Fruit fly (Drosophila melanogaster) whole organism, embryonic: ENCODE data around the gene CG16790.

Experiments used
- Aef1 ChIP-seq: fragments of 200-800 bp; sonication (Bioruptor generic); IDR thresholded peaks from 3 replicates; pipeline ENCODE4 v1.3.6; 2022; ENCODE audit warnings: missing biosample characterization, missing genetic modification characterization
- Awh ChIP-seq: fragments of 200-800 bp; sonication (Bioruptor generic); IDR thresholded peaks from 2 replicates; pipeline ENCODE4, ENCODE4 v1.3.6; 2022; ENCODE audit warnings: missing biosample characterization, missing genetic modification characterization
- CG10267 ChIP-seq: fragments of 200-800 bp; sonication (Bioruptor generic); optimal IDR thresholded peaks from 2 replicates; lab custom pipeline; 2018; ENCODE audit warnings: missing biosample characterization, mild to moderate bottlenecking, missing genetic modification characterization, moderate library complexity
- CG10431 ChIP-seq: fragments of 200-800 bp; sonication (Bioruptor generic); optimal IDR thresholded peaks from 3 replicates; lab custom pipeline; 2018; ENCODE audit warnings: missing biosample characterization, mild to moderate bottlenecking, missing genetic modification characterization
- CG12104 ChIP-seq: fragments of 200-800 bp; sonication (Bioruptor generic); optimal IDR thresholded peaks from 3 replicates; lab custom pipeline; 2016; ENCODE audit warnings: missing biosample characterization, missing genetic modification characterization
- CG12391 ChIP-seq: fragments of 200-800 bp; sonication (Bioruptor generic); optimal IDR thresholded peaks from 3 replicates; lab custom pipeline; 2018; ENCODE audit warnings: missing biosample characterization, mild to moderate bottlenecking, missing genetic modification characterization, moderate library complexity
- CG15696 ChIP-seq: fragments of 200-800 bp; sonication (Bioruptor generic); optimal IDR thresholded peaks from 2 replicates; lab custom pipeline; 2019; ENCODE audit warnings: missing biosample characterization, mild to moderate bottlenecking, missing genetic modification characterization, moderate library complexity
- CG1602 ChIP-seq: fragments of 200-800 bp; sonication (Bioruptor generic); optimal IDR thresholded peaks from 3 replicates; lab custom pipeline; 2016; ENCODE audit warnings: missing biosample characterization, missing genetic modification characterization
- CG2129 ChIP-seq: fragments of 200-800 bp; sonication (Bioruptor generic); IDR thresholded peaks from 2 replicates; pipeline ENCODE4 v1.3.6; 2022; ENCODE audit warnings: missing biosample characterization, missing genetic modification characterization; ENCODE audit not compliant: partially characterized antibody
- CG2875 ChIP-seq: fragments of 200-800 bp; sonication (Bioruptor generic); optimal IDR thresholded peaks from 2 replicates; lab custom pipeline; 2017; ENCODE audit warnings: missing biosample characterization, mild to moderate bottlenecking, missing genetic modification characterization, missing genetic modification reagents
- CG2889 ChIP-seq: fragments of 200-800 bp; sonication (Bioruptor generic); IDR thresholded peaks from 3 replicates; pipeline ENCODE4 v1.3.6; 2022; ENCODE audit warnings: missing biosample characterization, missing genetic modification characterization
- CG30431 ChIP-seq: fragments of 200-800 bp; sonication (Bioruptor generic); optimal IDR thresholded peaks from 2 replicates; lab custom pipeline; 2017; ENCODE audit warnings: missing biosample characterization, missing genetic modification characterization
- CG31224 ChIP-seq: fragments of 200-800 bp; sonication (Bioruptor generic); IDR thresholded peaks from 2 replicates; pipeline ENCODE4 v1.3.6; 2022; ENCODE audit warnings: missing biosample characterization, missing genetic modification characterization
- CG3726 ChIP-seq: fragments of 200-800 bp; sonication (Bioruptor generic); IDR thresholded peaks from 3 replicates; pipeline ENCODE4, ENCODE4 v1.3.6; 2022; ENCODE audit warnings: missing biosample characterization, missing genetic modification characterization
- CG4282 ChIP-seq: fragments of 200-800 bp; sonication (Bioruptor generic); optimal IDR thresholded peaks from 2 replicates; lab custom pipeline; 2016; ENCODE audit warnings: missing biosample characterization, missing genetic modification characterization
- CG4854 ChIP-seq: fragments of 200-800 bp; sonication (Bioruptor generic); optimal IDR thresholded peaks from 2 replicates; lab custom pipeline; 2016; ENCODE audit warnings: missing biosample characterization, missing genetic modification characterization, inconsistent platforms
- CG6689 ChIP-seq: fragments of 200-800 bp; sonication (Bioruptor generic); IDR thresholded peaks from 2 replicates; pipeline ENCODE4 v1.3.6; 2022; ENCODE audit warnings: missing biosample characterization, missing genetic modification characterization
- CG7556 ChIP-seq: fragments of 200-800 bp; sonication (Bioruptor generic); optimal IDR thresholded peaks from 2 replicates; lab custom pipeline; 2017; ENCODE audit warnings: missing biosample characterization, mild to moderate bottlenecking, missing genetic modification characterization
- CG7786 ChIP-seq: fragments of 200-800 bp; sonication (Bioruptor generic); optimal IDR thresholded peaks from 2 replicates; lab custom pipeline; 2016; ENCODE audit warnings: missing biosample characterization, missing genetic modification characterization
- CG8359 ChIP-seq: fragments of 200-800 bp; sonication (Bioruptor generic); optimal IDR thresholded peaks from 2 replicates; lab custom pipeline; 2017; ENCODE audit warnings: missing biosample characterization, mild to moderate bottlenecking, missing genetic modification characterization, borderline replicate concordance
- CG9932 ChIP-seq: fragments of 200-800 bp; sonication (Bioruptor generic); IDR thresholded peaks from 2 replicates; pipeline ENCODE4 v1.3.6; 2022; ENCODE audit warnings: missing biosample characterization, missing genetic modification characterization
- D19A ChIP-seq: fragments of 200-800 bp; optimal IDR thresholded peaks from 3 replicates; lab custom pipeline; 2019; ENCODE audit warnings: missing biosample characterization, mild to moderate bottlenecking, missing genetic modification characterization, moderate library complexity
- Eip74EF ChIP-seq, 2 experiments: fragments of 200-800 bp in 1 of 2; fragments of >200 bp in 1 of 2; sonication (Bioruptor generic) in 1 of 2; optimal IDR thresholded peaks; 2 replicates each; lab custom pipeline; 2017 to 2019; ENCODE audit warnings: missing biosample characterization in 2 of 2, missing genetic modification characterization in 2 of 2, mild to moderate bottlenecking in 1 of 2, moderate library complexity in 1 of 2
- Hr78 ChIP-seq, 2 experiments: fragments of 200-800 bp in 1 of 2; fragments of >200 bp in 1 of 2; sonication (Bioruptor generic) in 1 of 2; optimal IDR thresholded peaks; 2 replicates each; lab custom pipeline; 2017 to 2019; ENCODE audit warnings: missing biosample characterization in 2 of 2, missing genetic modification characterization in 2 of 2, mild to moderate bottlenecking in 1 of 2, moderate library complexity in 1 of 2
- Mes4 ChIP-seq: fragments of 200-800 bp; sonication (Bioruptor generic); optimal IDR thresholded peaks from 2 replicates; lab custom pipeline; 2016; ENCODE audit warnings: missing biosample characterization, missing genetic modification characterization
- Nf-YC ChIP-seq: fragments of 200-800 bp; optimal IDR thresholded peaks from 3 replicates; lab custom pipeline; 2019; ENCODE audit warnings: missing biosample characterization, mild to moderate bottlenecking, missing genetic modification characterization, moderate library complexity
- Sox100B ChIP-seq: fragments of 200-800 bp; sonication (Bioruptor generic); optimal IDR thresholded peaks from 3 replicates; lab custom pipeline; 2018; ENCODE audit warnings: missing biosample characterization, mild to moderate bottlenecking, missing genetic modification characterization
- Trl ChIP-seq, 3 experiments: fragments of >200 bp in 2 of 3; fragments of 200-800 bp in 1 of 3; sonication (Bioruptor generic) in 1 of 3; optimal IDR thresholded peaks; 2 replicates in 1 of 3; 3 replicates in 2 of 3; lab custom pipeline; 2016 to 2017; ENCODE audit warnings: missing biosample characterization in 1 of 3, missing genetic modification characterization in 1 of 3
- Vsx1 ChIP-seq: fragments of 200-800 bp; sonication (Bioruptor generic); optimal IDR thresholded peaks from 2 replicates; lab custom pipeline; 2017; ENCODE audit warnings: missing biosample characterization, mild to moderate bottlenecking, missing genetic modification characterization, missing genetic modification reagents
- aop ChIP-seq: fragments of 200-800 bp; sonication (Bioruptor generic); IDR thresholded peaks from 2 replicates; pipeline ENCODE4 v1.3.6; 2022; ENCODE audit warnings: missing biosample characterization, missing genetic modification characterization
- bbx ChIP-seq: fragments of 200-800 bp; sonication (Bioruptor generic); IDR thresholded peaks from 2 replicates; pipeline ENCODE4 v1.3.6; 2022; ENCODE audit warnings: missing biosample characterization, missing genetic modification characterization; ENCODE audit not compliant: partially characterized antibody
- fd96Cb ChIP-seq: fragments of 200-800 bp; sonication (Bioruptor generic); optimal IDR thresholded peaks from 2 replicates; lab custom pipeline; 2018; ENCODE audit warnings: missing biosample characterization, mild to moderate bottlenecking, missing genetic modification characterization, moderate library complexity
- hkb ChIP-seq, 2 experiments: fragments of 200-800 bp in 1 of 2; fragments of >200 bp in 1 of 2; sonication (Bioruptor generic) in 1 of 2; IDR thresholded peaks in 1 of 2; optimal IDR thresholded peaks in 1 of 2; 2 replicates each; pipeline versions ENCODE4 v1.3.6 to Lab custom; 2017 to 2022; ENCODE audit warnings: missing biosample characterization in 1 of 2, missing genetic modification characterization in 1 of 2
- hth ChIP-seq: fragments of >200 bp; optimal IDR thresholded peaks from 2 replicates; lab custom pipeline; 2017; ENCODE audit warnings: inconsistent platforms
- lbe ChIP-seq: fragments of 200-800 bp; sonication (Bioruptor generic); optimal IDR thresholded peaks from 2 replicates; lab custom pipeline; 2016; ENCODE audit warnings: missing biosample characterization, mild to moderate bottlenecking, missing genetic modification characterization
- lilli ChIP-seq: fragments of 200-800 bp; sonication (Bioruptor generic); optimal IDR thresholded peaks from 3 replicates; lab custom pipeline; 2016; ENCODE audit warnings: missing biosample characterization, missing genetic modification characterization
- maf-S ChIP-seq: fragments of 200-800 bp; sonication (Bioruptor generic); optimal IDR thresholded peaks from 2 replicates; lab custom pipeline; 2016; ENCODE audit warnings: missing biosample characterization, missing genetic modification characterization
- mirr ChIP-seq: fragments of 200-800 bp; sonication (Bioruptor generic); optimal IDR thresholded peaks from 3 replicates; lab custom pipeline; 2018; ENCODE audit warnings: missing biosample characterization, mild to moderate bottlenecking, missing genetic modification characterization
- nom ChIP-seq: fragments of 200-800 bp; sonication (Bioruptor generic); optimal IDR thresholded peaks from 2 replicates; lab custom pipeline; 2017; ENCODE audit warnings: missing biosample characterization, missing genetic modification characterization, mild to moderate bottlenecking, moderate library complexity, missing genetic modification reagents
- onecut ChIP-seq: fragments of 200-800 bp; sonication (Bioruptor generic); IDR thresholded peaks from 2 replicates; pipeline ENCODE4 v1.3.6; 2022; ENCODE audit warnings: missing biosample characterization, missing genetic modification characterization
- sd ChIP-seq: fragments of 200-800 bp; sonication (Bioruptor generic); optimal IDR thresholded peaks from 3 replicates; lab custom pipeline; 2018; ENCODE audit warnings: missing biosample characterization, mild to moderate bottlenecking, missing genetic modification characterization, moderate library complexity
- stc ChIP-seq: fragments of 200-800 bp; sonication (Bioruptor generic); IDR thresholded peaks from 2 replicates; pipeline ENCODE4 v1.3.6; 2022; ENCODE audit warnings: missing biosample characterization, missing genetic modification characterization
- tll ChIP-seq, 2 experiments: fragments of 200-800 bp in 1 of 2; fragments of >200 bp in 1 of 2; sonication (Bioruptor generic) in 1 of 2; optimal IDR thresholded peaks; 2 replicates each; lab custom pipeline; 2017 to 2019; ENCODE audit warnings: missing biosample characterization in 2 of 2, missing genetic modification characterization in 2 of 2, mild to moderate bottlenecking in 1 of 2, moderate library complexity in 1 of 2
- unpg ChIP-seq: fragments of 200-800 bp; sonication (Bioruptor generic); optimal IDR thresholded peaks from 3 replicates; lab custom pipeline; 2018; ENCODE audit warnings: missing biosample characterization, mild to moderate bottlenecking, missing genetic modification characterization, moderate library complexity
- vnd ChIP-seq: fragments of 200-800 bp; sonication (Bioruptor generic); IDR thresholded peaks from 3 replicates; pipeline ENCODE4 v1.3.6; 2022; ENCODE audit warnings: missing biosample characterization, missing genetic modification characterization; ENCODE audit not compliant: partially characterized antibody
- yki ChIP-seq: fragments of >200 bp; optimal IDR thresholded peaks from 3 replicates; lab custom pipeline; 2018

CG16790 gene

dm6 chr3R:9551013-9551658 is 18.9 kb downstream of the CG16790 start (continued):
- TF ChIP-seq CG2889 (GFP tag; lab: Robert Waterston, UW) (no peak), CG30431 (GFP tag; lab: Kevin White, UChicago) (no peak), CG4282 (peak; percentile 18), fd96Cb (tag; lab: Kevin White, UChicago) (no peak), CG10431 (no peak), CG10267 (no peak), CG2129 (GFP tag; lab: Robert Waterston, UW) (no peak)

dm6 chr3R:9550265-9551012 is 19.6 kb downstream of the CG16790 start:
- no peak for TF ChIP-seq aop (GFP tag; lab: Robert Waterston, UW)
- no peak for TF ChIP-seq stc (GFP tag; lab: Robert Waterston, UW)
- TF ChIP-seq CG4854 (GFP tag; lab: Kevin White, UChicago) = no peak
- no peak for TF ChIP-seq hkb (optimal IDR thresholded peaks at IDR 0.05; lab: Kevin White, UChicago)
- TF ChIP-seq hkb (GFP tag; IDR thresholded peaks at IDR 0.05; lab: Robert Waterston, UW) = no peak
- TF ChIP-seq Awh (GFP tag; lab: Robert Waterston, UW) = no peak
- no peak for TF ChIP-seq lilli
- no peak for TF ChIP-seq Vsx1 (GFP tag; lab: Kevin White, UChicago)
- peak in 1 of 2 experiments; percentile 80 for TF ChIP-seq Hr78 (GFP tag; optimal IDR thresholded peaks at IDR 0.05; lab: Kevin White, UChicago)
- no peak for TF ChIP-seq CG7786
- no peak for TF ChIP-seq hth (lab: Kevin White, UChicago)
- no peak for TF ChIP-seq CG1602 (GFP tag; lab: Kevin White, UChicago)
- TF ChIP-seq CG3726 (GFP tag; lab: Robert Waterston, UW) = no peak
- TF ChIP-seq onecut (GFP tag; lab: Robert Waterston, UW) = peak; percentile 4
- no peak for TF ChIP-seq CG31224
- TF ChIP-seq CG2875 (GFP tag; lab: Kevin White, UChicago) = peak; percentile 12
- peak; percentile 34 to 39 for TF ChIP-seq Eip74EF (GFP tag; optimal IDR thresholded peaks at IDR 0.05; lab: Kevin White, UChicago)
- no peak for TF ChIP-seq CG7556 (GFP tag; lab: Kevin White, UChicago)
- no peak for TF ChIP-seq Mes4 (GFP tag; lab: Kevin White, UChicago)
- no peak for TF ChIP-seq tll (GFP tag; optimal IDR thresholded peaks at IDR 0.05; lab: Kevin White, UChicago)
- TF ChIP-seq nom (GFP tag; lab: Kevin White, UChicago) = peak; percentile 62
- TF ChIP-seq CG9932 (GFP tag; lab: Robert Waterston, UW) = no peak
- TF ChIP-seq vnd = no peak
- no peak for TF ChIP-seq CG6689 (GFP tag; lab: Robert Waterston, UW)
- peak; percentile 8 for TF ChIP-seq CG12391
- no peak for TF ChIP-seq Nf-YC (tag; lab: Kevin White, UChicago)
- TF ChIP-seq unpg (GFP tag; lab: Kevin White, UChicago) = no peak
- TF ChIP-seq CG15696 = peak; percentile 22
- peak; percentile 96 for TF ChIP-seq yki
- peak; percentile 12 for TF ChIP-seq lbe
- TF ChIP-seq CG8359 (GFP tag; lab: Kevin White, UChicago) = no peak
- TF ChIP-seq Sox100B = peak; percentile 13
- peak; percentile 99 to 100 for TF ChIP-seq Trl (optimal IDR thresholded peaks at IDR 0.05; lab: Kevin White, UChicago)
- TF ChIP-seq Trl (GFP tag; optimal IDR thresholded peaks at IDR 0.05; lab: Kevin White, UChicago) = peak; percentile 66
- peak; percentile 61 for TF ChIP-seq sd
- no peak for TF ChIP-seq Aef1 (GFP tag; lab: Robert Waterston, UW)
- TF ChIP-seq maf-S = no peak
- TF ChIP-seq bbx = no peak
- peak; percentile 1 for TF ChIP-seq mirr (GFP tag; lab: Kevin White, UChicago)
- no peak for TF ChIP-seq CG12104
- TF ChIP-seq D19A (tag; lab: Kevin White, UChicago) = peak; percentile 63
